Fruit fly (Drosophila melanogaster) whole organism, embryonic: Measurements from ENCODE around the gene CG15728.

Experiments used
- CG11247 ChIP-seq: fragments of 200-800 bp; sonication (Bioruptor generic); IDR thresholded peaks from 2 replicates; pipeline ENCODE4 v1.3.6; 2022; ENCODE audit warnings: missing biosample characterization, missing genetic modification characterization
- CG16863 ChIP-seq: fragments of 200-800 bp; sonication (Bioruptor generic); optimal IDR thresholded peaks from 3 replicates; lab custom pipeline; 2016; ENCODE audit warnings: missing biosample characterization, missing genetic modification characterization
- CG17361 ChIP-seq: fragments of 200-800 bp; sonication (Bioruptor generic); IDR thresholded peaks from 3 replicates; pipeline ENCODE4 v1.3.6; 2022; ENCODE audit warnings: missing biosample characterization, missing genetic modification characterization
- Dad ChIP-seq: fragments of 200-800 bp; sonication (Bioruptor generic); optimal IDR thresholded peaks from 3 replicates; lab custom pipeline; 2016; ENCODE audit warnings: missing biosample characterization, missing genetic modification characterization
- btn ChIP-seq: fragments of 200-800 bp; sonication (Bioruptor generic); optimal IDR thresholded peaks from 2 replicates; lab custom pipeline; 2016; ENCODE audit warnings: missing biosample characterization, missing genetic modification characterization
- grn ChIP-seq: fragments of 200-800 bp; sonication (Bioruptor generic); optimal IDR thresholded peaks from 3 replicates; lab custom pipeline; 2017; ENCODE audit warnings: missing biosample characterization, missing genetic modification characterization

dm6 chrX:12662679-12663463 lies 38.8 kb downstream of the CG15728 start:
- TF ChIP-seq CG16863 (GFP tag; lab: Kevin White, UChicago) (no peak), CG11247 (GFP tag; lab: Robert Waterston, UW) (no peak), grn (no peak), CG17361 (no peak), Dad (GFP tag; lab: Kevin White, UChicago) (no peak), btn (no peak)
